Fruit fly (Drosophila melanogaster) whole organism, wandering third instar larva: ENCODE data around the gene CG43182.

Experiments used
- Abd-B ChIP-seq: fragments of >200 bp; optimal IDR thresholded peaks from 2 replicates; lab custom pipeline; 2017; ENCODE audit warnings: missing biosample characterization, missing genetic modification characterization
- CG32264 ChIP-seq: fragments of 200-800 bp; sonication (Bioruptor generic); optimal IDR thresholded peaks from 2 replicates; lab custom pipeline; 2016; ENCODE audit warnings: missing biosample characterization, missing genetic modification characterization
- CrebA ChIP-seq: fragments of 200-800 bp; sonication (Bioruptor generic); optimal IDR thresholded peaks from 2 replicates; lab custom pipeline; 2016; ENCODE audit warnings: missing biosample characterization, mild to moderate bottlenecking, missing genetic modification characterization, borderline replicate concordance
- Dfd ChIP-seq: fragments of >200 bp; optimal IDR thresholded peaks from 2 replicates; lab custom pipeline; 2017; ENCODE audit warnings: missing biosample characterization, missing genetic modification characterization
- Dif ChIP-seq: fragments of 200-275, 200-300 bp; sonication (Bioruptor generic); optimal IDR thresholded peaks from 2 replicates; lab custom pipeline; 2018; ENCODE audit warnings: missing biosample characterization, missing genetic modification characterization; ENCODE audit not compliant: partially characterized antibody
- GATAd ChIP-seq: sonication (Bioruptor generic); optimal IDR thresholded peaks from 2 replicates; lab custom pipeline; 2016; ENCODE audit warnings: missing biosample characterization, missing genetic modification characterization
- HLH106 ChIP-seq: fragments of 200-800 bp; optimal IDR thresholded peaks from 3 replicates; lab custom pipeline; 2019; ENCODE audit warnings: missing biosample characterization, mild to moderate bottlenecking, missing genetic modification characterization, moderate library complexity
- Hnf4 ChIP-seq: fragments of 200-800 bp; sonication (Bioruptor generic); optimal IDR thresholded peaks from 2 replicates; lab custom pipeline; 2016; ENCODE audit warnings: missing biosample characterization, mild to moderate bottlenecking, missing genetic modification characterization
- Hr78 ChIP-seq: fragments of >200 bp; optimal IDR thresholded peaks from 2 replicates; lab custom pipeline; 2017; ENCODE audit warnings: missing biosample characterization, missing genetic modification characterization
- Hr83 ChIP-seq: fragments of 200-300 bp; sonication (Bioruptor generic); optimal IDR thresholded peaks from 2 replicates; lab custom pipeline; 2016; ENCODE audit warnings: missing biosample characterization, mild to moderate bottlenecking, missing genetic modification characterization, moderate library complexity; ENCODE audit not compliant: poor library complexity, severe bottlenecking
- Mio ChIP-seq: sonication (Bioruptor generic); optimal IDR thresholded peaks from 2 replicates; lab custom pipeline; 2016; ENCODE audit warnings: missing biosample characterization, missing genetic modification characterization
- N ChIP-seq: fragments of >200 bp; optimal IDR thresholded peaks from 2 replicates; lab custom pipeline; 2018; ENCODE audit warnings: missing biosample characterization, missing external identifiers, missing genetic modification characterization
- OdsH ChIP-seq: fragments of 200-800 bp; sonication (Bioruptor generic); optimal IDR thresholded peaks from 2 replicates; lab custom pipeline; 2016; ENCODE audit warnings: missing biosample characterization, mild to moderate bottlenecking, missing genetic modification characterization
- Rel ChIP-seq, 2 experiments: fragments of 200-800 bp; sonication (Bioruptor generic) in 1 of 2; optimal IDR thresholded peaks; 2 replicates in 1 of 2; 3 replicates in 1 of 2; lab custom pipeline; 2016 to 2019; ENCODE audit warnings: mild to moderate bottlenecking in 2 of 2, missing biosample characterization in 2 of 2, missing genetic modification characterization in 2 of 2, moderate library complexity in 1 of 2
- Sp1 ChIP-seq: fragments of 200-800 bp; sonication (Bioruptor generic); optimal IDR thresholded peaks from 3 replicates; lab custom pipeline; 2019; ENCODE audit warnings: missing biosample characterization, mild to moderate bottlenecking, missing genetic modification characterization, moderate library complexity
- Vsx2 ChIP-seq: fragments of 200-300, 225-300 bp; sonication (Bioruptor generic); optimal IDR thresholded peaks from 2 replicates; lab custom pipeline; 2018; ENCODE audit warnings: missing biosample characterization, missing genetic modification characterization; ENCODE audit not compliant: partially characterized antibody
- br ChIP-seq: fragments of 200-800 bp; sonication (Bioruptor generic); optimal IDR thresholded peaks from 2 replicates; lab custom pipeline; 2016; ENCODE audit warnings: missing biosample characterization, missing genetic modification characterization
- dl ChIP-seq, 2 experiments: fragments of 175-275, 200-275 bp in 1 of 2; fragments of 200-275 bp in 1 of 2; sonication (Bioruptor generic); optimal IDR thresholded peaks; lab custom pipeline; 2018; ENCODE audit warnings: mild to moderate bottlenecking in 2 of 2, missing biosample characterization in 2 of 2, missing genetic modification characterization in 2 of 2, moderate library complexity in 2 of 2; ENCODE audit not compliant: partially characterized antibody in 2 of 2, insufficient read depth in 1 of 2
- dmrt93B ChIP-seq: fragments of 200-800 bp; sonication (Bioruptor generic); optimal IDR thresholded peaks from 2 replicates; lab custom pipeline; 2018; ENCODE audit warnings: missing biosample characterization, mild to moderate bottlenecking, missing genetic modification characterization
- dsf ChIP-seq: sonication (Bioruptor generic); optimal IDR thresholded peaks from 2 replicates; lab custom pipeline; 2016; ENCODE audit warnings: missing biosample characterization, missing genetic modification characterization, borderline replicate concordance
- ey ChIP-seq: fragments of 200-800 bp; sonication (Bioruptor generic); optimal IDR thresholded peaks from 2 replicates; lab custom pipeline; 2016; ENCODE audit warnings: missing biosample characterization, missing genetic modification characterization
- foxo ChIP-seq, 2 experiments: fragments of 200-800 bp; sonication (Bioruptor generic); optimal IDR thresholded peaks; 2 replicates in 1 of 2; 3 replicates in 1 of 2; lab custom pipeline; 2016 to 2017; ENCODE audit warnings: missing biosample characterization in 2 of 2, missing genetic modification characterization in 2 of 2
- fru ChIP-seq: fragments of 200-800 bp; sonication (Bioruptor generic); optimal IDR thresholded peaks from 3 replicates; lab custom pipeline; 2016; ENCODE audit warnings: missing biosample characterization, mild to moderate bottlenecking, missing genetic modification characterization
- h ChIP-seq: fragments of 200-800 bp; sonication (Bioruptor generic); optimal IDR thresholded peaks from 3 replicates; lab custom pipeline; 2016; ENCODE audit warnings: missing biosample characterization, mild to moderate bottlenecking, missing genetic modification characterization
- jim ChIP-seq: fragments of 175-275, 200-325 bp; sonication (Bioruptor generic); optimal IDR thresholded peaks from 2 replicates; lab custom pipeline; 2016; ENCODE audit warnings: missing biosample characterization, mild to moderate bottlenecking, missing genetic modification characterization
- lola ChIP-seq: fragments of >200 bp; optimal IDR thresholded peaks from 2 replicates; lab custom pipeline; 2017; ENCODE audit warnings: missing biosample characterization, missing genetic modification characterization
- pan ChIP-seq: fragments of >200 bp; optimal IDR thresholded peaks from 2 replicates; lab custom pipeline; 2017
- psq ChIP-seq: fragments of 200-800 bp; sonication (Bioruptor generic); optimal IDR thresholded peaks from 3 replicates; lab custom pipeline; 2017; ENCODE audit warnings: missing biosample characterization, mild to moderate bottlenecking, missing genetic modification characterization, moderate library complexity
- rgr ChIP-seq: fragments of 200-800 bp; sonication (Bioruptor generic); optimal IDR thresholded peaks from 3 replicates; lab custom pipeline; 2016; ENCODE audit warnings: missing biosample characterization, mild to moderate bottlenecking, missing genetic modification characterization
- sage ChIP-seq: fragments of 200-800 bp; sonication (Bioruptor generic); optimal IDR thresholded peaks from 2 replicates; lab custom pipeline; 2016; ENCODE audit warnings: missing biosample characterization, mild to moderate bottlenecking, missing genetic modification characterization
- sv ChIP-seq: fragments of 200-800 bp; sonication (Bioruptor generic); optimal IDR thresholded peaks from 3 replicates; lab custom pipeline; 2016; ENCODE audit warnings: missing biosample characterization, missing genetic modification characterization
- tai ChIP-seq: sonication (Bioruptor generic); optimal IDR thresholded peaks from 2 replicates; lab custom pipeline; 2016; ENCODE audit warnings: missing biosample characterization, missing genetic modification characterization
- usp ChIP-seq: fragments of >200 bp; optimal IDR thresholded peaks from 2 replicates; lab custom pipeline; 2017; ENCODE audit warnings: missing biosample characterization, missing genetic modification characterization
- woc ChIP-seq: sonication (Bioruptor generic); optimal IDR thresholded peaks from 2 replicates; lab custom pipeline; 2016; ENCODE audit warnings: missing biosample characterization, mild to moderate bottlenecking, missing genetic modification characterization

The CG43182 gene

DNA sequence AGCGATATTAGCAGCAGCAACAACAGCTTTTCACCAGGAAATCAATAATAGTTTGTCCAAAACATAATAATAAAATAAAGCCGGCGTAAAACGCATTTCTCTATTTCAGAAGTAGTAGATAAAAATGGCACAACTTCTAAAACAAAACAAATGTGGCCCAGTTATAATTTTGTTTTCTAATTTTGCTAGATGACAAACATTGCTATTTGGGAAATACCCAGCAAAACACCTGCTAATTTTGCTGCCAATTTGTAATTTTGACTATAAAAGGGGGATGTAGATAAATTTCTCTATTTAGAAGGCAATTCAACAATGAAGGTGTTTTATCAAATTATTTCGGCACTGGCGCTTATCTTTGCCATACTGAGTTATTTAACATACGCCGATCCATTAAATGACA, at the start of gene CG43182:
CG43182 (plus strand) TSS at position 301 of the 400 bp plus-strand sequence.
- no peak for TF ChIP-seq Mio (GFP tag; lab: Kevin White, UChicago)
- no peak for TF ChIP-seq Vsx2 (GFP tag; lab: Kevin White, UChicago)
- no peak for TF ChIP-seq Rel (GFP tag; optimal IDR thresholded peaks at IDR 0.05; lab: Kevin White, UChicago)
- no peak for TF ChIP-seq Rel (tag; optimal IDR thresholded peaks at IDR 0.05; lab: Kevin White, UChicago)
- TF ChIP-seq dmrt93B = no peak
- TF ChIP-seq fru (GFP tag; lab: Kevin White, UChicago) = no peak
- no peak for TF ChIP-seq dl (GFP tag; optimal IDR thresholded peaks at IDR 0.05; lab: Kevin White, UChicago; ENCODE audit: insufficient read depth in 1 of 2, partially characterized antibody in 2 of 2)
- TF ChIP-seq sv (GFP tag; lab: Kevin White, UChicago) = no peak
- TF ChIP-seq GATAd (GFP tag; lab: Kevin White, UChicago) = no peak
- no peak for TF ChIP-seq usp
- TF ChIP-seq OdsH = no peak
- TF ChIP-seq Sp1 (GFP tag; lab: Kevin White, UChicago) = no peak
- TF ChIP-seq foxo (GFP tag; optimal IDR thresholded peaks at IDR 0.05; lab: Kevin White, UChicago) = no peak
- TF ChIP-seq HLH106 (tag; lab: Kevin White, UChicago) = no peak
- no peak for TF ChIP-seq tai (GFP tag; lab: Kevin White, UChicago)
- no peak for TF ChIP-seq dsf (GFP tag; lab: Kevin White, UChicago)
- TF ChIP-seq sage (GFP tag; lab: Kevin White, UChicago) = no peak
- no peak for TF ChIP-seq CrebA (GFP tag; lab: Kevin White, UChicago)
- TF ChIP-seq CG32264 (GFP tag; lab: Kevin White, UChicago) = no peak
- TF ChIP-seq Hr83 (GFP tag; lab: Kevin White, UChicago) = no peak
- TF ChIP-seq h (GFP tag; lab: Kevin White, UChicago) = no peak

dm6 chrX:307384-307783, 45.5 kb upstream of the CG43182 start, which contains the start of gene CG12470:
Gene CG12470 (plus strand): TSS chrX:307684.
- TF ChIP-seq Rel (GFP tag; optimal IDR thresholded peaks at IDR 0.05; lab: Kevin White, UChicago) (no peak), Rel (tag; optimal IDR thresholded peaks at IDR 0.05; lab: Kevin White, UChicago) (no peak), OdsH (no peak), sage (GFP tag; lab: Kevin White, UChicago) (no peak), N (GFP tag; lab: Kevin White, UChicago) (no peak), HLH106 (tag; lab: Kevin White, UChicago) (no peak), Hnf4 (GFP tag; lab: Kevin White, UChicago) (no peak), Sp1 (GFP tag; lab: Kevin White, UChicago) (no peak), rgr (no peak), ey (no peak), jim (GFP tag; lab: Kevin White, UChicago) (no peak), Hr78 (no peak)

DNA sequence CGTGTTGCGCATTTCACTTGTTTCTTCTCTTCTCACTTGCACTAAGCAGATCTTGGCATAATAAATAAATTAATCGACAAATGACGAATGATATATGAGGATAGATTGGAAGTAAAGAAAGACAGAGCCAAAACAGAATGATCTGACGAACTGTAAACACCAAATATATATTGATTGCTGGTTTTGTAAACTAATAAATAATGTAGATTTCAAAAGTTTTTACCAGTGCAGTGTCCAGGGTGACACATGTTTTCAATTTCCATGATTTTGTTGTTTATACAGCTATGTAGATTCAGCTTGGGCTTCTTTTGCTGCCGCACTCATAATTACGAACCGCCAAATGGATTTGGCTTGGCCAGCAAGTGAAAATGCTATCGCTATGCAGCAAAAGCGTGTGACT, 41.5 kb upstream of the CG43182 start:
- TF ChIP-seq Mio (GFP tag; lab: Kevin White, UChicago) = no peak
- no peak for TF ChIP-seq woc (GFP tag; lab: Kevin White, UChicago)
- TF ChIP-seq dsf (GFP tag; lab: Kevin White, UChicago) = no peak
- no peak for TF ChIP-seq pan (lab: Kevin White, UChicago)

- TF ChIP-seq Abd-B (GFP tag; lab: Kevin White, UChicago) (no peak), dl (GFP tag; optimal IDR thresholded peaks at IDR 0.05; lab: Kevin White, UChicago; ENCODE audit: insufficient read depth in 1 of 2, partially characterized antibody in 2 of 2) (no peak), h (GFP tag; lab: Kevin White, UChicago) (no peak), lola (GFP tag; lab: Kevin White, UChicago) (no peak), jim (GFP tag; lab: Kevin White, UChicago) (no peak), psq (GFP tag; lab: Kevin White, UChicago) (no peak), woc (GFP tag; lab: Kevin White, UChicago) (no peak), Sp1 (GFP tag; lab: Kevin White, UChicago) (no peak), Vsx2 (GFP tag; lab: Kevin White, UChicago) (no peak), sage (GFP tag; lab: Kevin White, UChicago) (no peak), sv (GFP tag; lab: Kevin White, UChicago) (no peak), Dfd (GFP tag; lab: Kevin White, UChicago) (no peak), Hr83 (GFP tag; lab: Kevin White, UChicago) (no peak), br (GFP tag; lab: Kevin White, UChicago) (no peak), fru (GFP tag; lab: Kevin White, UChicago) (no peak), GATAd (GFP tag; lab: Kevin White, UChicago) (no peak), Mio (GFP tag; lab: Kevin White, UChicago) (no peak), dmrt93B (no peak), Dif (GFP tag; lab: Kevin White, UChicago) (no peak)
Measured at dm6 chrX:314823-315222, 38.0 kb upstream of the CG43182 start, which contains the start of gene Or1a. Gene Or1a (plus strand): TSS chrX:315123.
